Worm (Caenorhabditis elegans): Measurements from ENCODE around the gene moc-6.

Gene moc-6

DNA sequence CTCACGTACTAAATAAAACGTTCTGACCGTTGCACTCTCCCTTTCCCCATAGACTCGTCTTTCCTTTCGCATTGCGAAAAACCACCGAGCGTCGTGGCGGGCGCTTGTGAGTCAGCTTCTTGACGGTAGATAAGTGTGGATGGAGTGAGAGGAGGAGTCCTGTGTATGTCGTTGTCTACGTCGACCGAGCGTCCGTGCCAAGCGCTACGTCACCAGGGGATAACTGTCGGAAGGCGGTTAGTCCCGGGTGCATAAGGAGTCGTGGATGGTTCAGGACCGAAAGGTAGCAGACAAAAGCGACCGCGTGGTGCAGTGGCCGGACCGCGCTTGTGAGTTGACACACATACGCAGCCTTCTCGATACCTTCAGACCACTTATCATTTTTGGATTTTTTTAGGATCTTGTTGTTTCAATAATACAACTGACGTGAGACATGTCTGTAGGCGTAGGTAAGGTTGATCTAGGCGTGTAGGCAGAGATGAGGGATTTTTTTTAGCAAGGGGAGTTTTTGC, 15.4 kb downstream of the moc-6 start (continued):
- TF ChIP-seq rec-8 (tag; optimal IDR thresholded peaks at IDR 0.05) = peak in 1 of 2 experiments; percentile 28
- TF ChIP-seq nhr-120 (GFP tag; IDR thresholded peaks at IDR 0.05) = 0 out of 2 replicates have a peak, but pooled peaks have one; percentile 39
- TF ChIP-seq let-607 (tag; optimal IDR thresholded peaks at IDR 0.05) = peak; percentile 48 to 60
- peak; percentile 78; the same call in 1 of the 2 replicates for TF ChIP-seq bed-2 (GFP tag; IDR thresholded peaks at IDR 0.05)
- peak; percentile 40 for TF ChIP-seq B0035.1 (tag; optimal IDR thresholded peaks at IDR 0.05)
- peak; percentile 36 for TF ChIP-seq T07F8.4 (tag; optimal IDR thresholded peaks at IDR 0.05)
- peak; percentile 79 for TF ChIP-seq mcd-1 (GFP tag; IDR thresholded peaks at IDR 0.05)
- TF ChIP-seq dox-1 (GFP tag; IDR thresholded peaks at IDR 0.05) = peak; percentile 96; the same call in 1 of the 2 replicates
- peak; percentile 69 for TF ChIP-seq lsl-1 (GFP tag; optimal IDR thresholded peaks at IDR 0.05)
- TF ChIP-seq ekl-4 (GFP tag; IDR thresholded peaks at IDR 0.05) = peak; percentile 70; the same call in 1 of the 2 replicates
- TF ChIP-seq him-1 (tag; optimal IDR thresholded peaks at IDR 0.05) = peak; percentile 78
- TF ChIP-seq madf-10 (tag; optimal IDR thresholded peaks at IDR 0.05) = peak; percentile 80

DNA sequence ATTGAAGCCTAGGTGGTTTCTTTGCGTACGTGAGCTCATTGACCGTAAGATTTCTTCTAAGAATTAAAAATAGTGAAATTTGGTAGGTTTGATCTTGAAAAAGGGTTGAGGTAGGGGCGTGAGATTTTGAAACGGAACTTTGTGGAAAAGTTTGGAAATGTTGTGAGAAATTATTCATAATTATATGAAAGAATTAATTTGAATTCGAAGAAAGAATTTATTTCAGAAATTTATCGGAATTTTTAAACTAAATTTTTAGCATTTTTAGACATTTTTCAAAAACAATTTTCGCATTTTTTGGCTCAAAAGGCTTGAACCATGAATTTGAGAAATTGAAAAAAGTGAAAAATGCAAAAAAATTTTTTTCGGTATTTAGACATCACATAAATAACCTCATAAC, 18.4 kb downstream of the moc-6 start:
- TF ChIP-seq ztf-18 (tag; optimal IDR thresholded peaks at IDR 0.05) (no peak), mxl-1 (tag; optimal IDR thresholded peaks at IDR 0.05) (no peak)

ce11 chrIII:5215375-5215774, 19.6 kb downstream of the moc-6 start, which contains the start of gene ZC155.4:
Gene ZC155.4 (minus strand): TSS chrIII:5215475.
- TF ChIP-seq efl-1 (GFP tag; optimal IDR thresholded peaks at IDR 0.05) = peak; percentile 42
- peak; percentile 67 for TF ChIP-seq lsl-1 (GFP tag; optimal IDR thresholded peaks at IDR 0.05)
- no peak for TF ChIP-seq unc-62 (GFP tag; optimal IDR thresholded peaks at IDR 0.05)

DNA sequence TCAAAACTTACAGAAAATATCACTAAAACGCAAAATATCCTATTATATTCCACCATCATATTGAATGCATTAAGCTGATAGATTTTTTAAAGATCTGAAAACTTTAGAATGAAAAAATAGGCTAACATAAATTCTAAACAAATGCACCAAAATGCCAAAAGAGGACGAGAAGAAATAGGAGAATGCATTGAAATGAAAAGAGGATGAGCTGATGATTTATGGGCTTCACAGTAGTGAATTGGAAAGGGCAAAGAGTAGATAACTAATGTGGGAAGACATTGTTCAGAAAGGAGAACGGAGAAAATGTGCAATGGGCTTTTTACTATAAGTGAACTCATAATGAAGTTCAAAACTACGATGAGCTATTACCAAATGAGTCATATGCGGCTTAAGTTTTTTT, 21.7 kb downstream of the moc-6 start, which contains the start of gene cutl-19:
cutl-19 (minus strand) TSS at position 101 of the 400 bp plus-strand sequence.
- TF ChIP-seq B0336.3 (GFP tag; IDR thresholded peaks at IDR 0.05) (no peak), nfya-1 (tag; optimal IDR thresholded peaks at IDR 0.05; ENCODE audit: borderline replicate concordance, insufficient read depth) (no peak), hrde-1 (tag; optimal IDR thresholded peaks at IDR 0.05; ENCODE audit: borderline replicate concordance) (no peak), ztf-6 (GFP tag; IDR thresholded peaks at IDR 0.05) (no peak), attf-3 (GFP tag; conservative IDR thresholded peaks at IDR 0.05) (no peak), K11D2.4 (GFP tag; IDR thresholded peaks at IDR 0.05) (no peak), F23B12.7 (tag; optimal IDR thresholded peaks at IDR 0.05; ENCODE audit: insufficient read depth) (no peak), lsy-27 (tag; optimal IDR thresholded peaks at IDR 0.05; ENCODE audit: borderline replicate concordance, insufficient read depth) (no peak), ztf-3 (GFP tag; optimal IDR thresholded peaks at IDR 0.05) (no peak), B0261.1 (tag; optimal IDR thresholded peaks at IDR 0.05) (no peak), atf-7 (tag; optimal IDR thresholded peaks at IDR 0.05) (no peak), ceh-27 (GFP tag; optimal IDR thresholded peaks at IDR 0.05) (no peak), tbp1 (GFP tag; optimal IDR thresholded peaks at IDR 0.05) (no peak), tbx-9 (tag; optimal IDR thresholded peaks at IDR 0.05; ENCODE audit: borderline replicate concordance) (no peak)

ce11 chrIII:5218687-5219086, 22.9 kb downstream of the moc-6 start, which contains the start of gene ZC155.2:
Gene ZC155.2 (plus strand): TSS chrIII:5218987.
- TF ChIP-seq rec-8 (tag; optimal IDR thresholded peaks at IDR 0.05) (no peak), F57C9.4 (tag; optimal IDR thresholded peaks at IDR 0.05) (no peak), B0019.2 (GFP tag; conservative IDR thresholded peaks at IDR 0.05) (no peak), madf-10 (tag; optimal IDR thresholded peaks at IDR 0.05) (no peak), K12H6.12 (tag; optimal IDR thresholded peaks at IDR 0.05) (no peak), K11D2.4 (GFP tag; IDR thresholded peaks at IDR 0.05) (no peak), bed-1 (GFP tag; IDR thresholded peaks at IDR 0.05) (no peak), lin-54 (GFP tag; optimal IDR thresholded peaks at IDR 0.05) (no peak), mes-4 (tag; optimal IDR thresholded peaks at IDR 0.05) (no peak), ets-4 (GFP tag; optimal IDR thresholded peaks at IDR 0.05) (no peak), lin-35 (GFP tag; optimal IDR thresholded peaks at IDR 0.05) (no peak), nhr-90 (tag; optimal IDR thresholded peaks at IDR 0.05) (no peak)
